Worm (Caenorhabditis elegans): Measurements from ENCODE around the gene pqn-39.
A peak's percentile ranks its signal among the peaks of the same experiment; 100 is the strongest.

pqn-39 gene

ce11 chrX:13945090-13945489 lies 23.4 kb downstream of the pqn-39 start:
- TF ChIP-seq hlh-13 (GFP tag; optimal IDR thresholded peaks at IDR 0.05) = no peak
- TF ChIP-seq tbx-2 (tag; optimal IDR thresholded peaks at IDR 0.05) = no peak
- no peak for TF ChIP-seq ceh-9 (tag; optimal IDR thresholded peaks at IDR 0.05)
- TF ChIP-seq ahr-1 (tag; optimal IDR thresholded peaks at IDR 0.05) = no peak
- no peak for TF ChIP-seq eyg-1 (tag; optimal IDR thresholded peaks at IDR 0.05)
- no peak for TF ChIP-seq ceh-45 (GFP tag; IDR thresholded peaks at IDR 0.05)
- TF ChIP-seq ets-4 (tag; optimal IDR thresholded peaks at IDR 0.05) = no peak
- no peak for TF ChIP-seq fkh-6 (tag; optimal IDR thresholded peaks at IDR 0.05)
- no peak for TF ChIP-seq hlh-6 (tag; optimal IDR thresholded peaks at IDR 0.05)
- TF ChIP-seq ceh-19 (GFP tag; optimal IDR thresholded peaks at IDR 0.05) = no peak
- no peak for TF ChIP-seq unc-86 (tag; optimal IDR thresholded peaks at IDR 0.05)
- TF ChIP-seq nhr-11 (tag; optimal IDR thresholded peaks at IDR 0.05) = no peak
- TF ChIP-seq K09A11.1 (tag; optimal IDR thresholded peaks at IDR 0.05; ENCODE audit: insufficient read depth) = no peak
- TF ChIP-seq mec-3 (tag; optimal IDR thresholded peaks at IDR 0.05; ENCODE audit: borderline replicate concordance) = no peak
- no peak for TF ChIP-seq ceh-2 (tag; optimal IDR thresholded peaks at IDR 0.05)
- TF ChIP-seq pag-3 (tag; optimal IDR thresholded peaks at IDR 0.05; ENCODE audit: borderline replicate concordance) = no peak

ce11 chrX:13944184-13944583 lies 24.3 kb downstream of the pqn-39 start:
- TF ChIP-seq unc-42 (tag; optimal IDR thresholded peaks at IDR 0.05) (peak; percentile 96), ceh-31 (tag; optimal IDR thresholded peaks at IDR 0.05) (peak; percentile 64), ceh-30 (tag; optimal IDR thresholded peaks at IDR 0.05) (no peak)

- TF ChIP-seq dve-1 (tag; optimal IDR thresholded peaks at IDR 0.05) = no peak
- TF ChIP-seq syd-9 (tag; optimal IDR thresholded peaks at IDR 0.05) = no peak
- no peak for TF ChIP-seq sox-4 (tag; optimal IDR thresholded peaks at IDR 0.05)
- no peak for TF ChIP-seq ceh-45 (GFP tag; IDR thresholded peaks at IDR 0.05)
- no peak for TF ChIP-seq ceh-14 (tag; optimal IDR thresholded peaks at IDR 0.05)
- no peak for TF ChIP-seq hlh-6 (tag; optimal IDR thresholded peaks at IDR 0.05)
- TF ChIP-seq elt-2 (tag; optimal IDR thresholded peaks at IDR 0.05) = no peak
- TF ChIP-seq npax-4 (tag; optimal IDR thresholded peaks at IDR 0.05) = no peak
- TF ChIP-seq ceh-34 (tag; optimal IDR thresholded peaks at IDR 0.05) = no peak
- no peak for TF ChIP-seq pag-3 (tag; optimal IDR thresholded peaks at IDR 0.05; ENCODE audit: borderline replicate concordance)
- no peak for TF ChIP-seq Y22D7AL.16 (tag; optimal IDR thresholded peaks at IDR 0.05)
- TF ChIP-seq elt-4 (tag; optimal IDR thresholded peaks at IDR 0.05) = no peak
- no peak for TF ChIP-seq K02D7.2 (tag; optimal IDR thresholded peaks at IDR 0.05)
- TF ChIP-seq nhr-232 (tag; optimal IDR thresholded peaks at IDR 0.05) = no peak
- TF ChIP-seq madf-2 (tag; optimal IDR thresholded peaks at IDR 0.05) = no peak
- no peak for TF ChIP-seq pat-9 (tag; optimal IDR thresholded peaks at IDR 0.05)
- TF ChIP-seq hlh-8 (tag; optimal IDR thresholded peaks at IDR 0.05) = no peak
- TF ChIP-seq T23F11.4 (GFP tag; optimal IDR thresholded peaks at IDR 0.05) = no peak
Measured at ce11 chrX:13941865-13942264, 26.6 kb downstream of the pqn-39 start.

ce11 chrX:13941296-13941695 lies 27.2 kb downstream of the pqn-39 start:
- no peak for TF ChIP-seq che-1 (tag; optimal IDR thresholded peaks at IDR 0.05)
- TF ChIP-seq sox-2 (GFP tag; IDR thresholded peaks at IDR 0.05) = no peak
- TF ChIP-seq ref-2 (tag; optimal IDR thresholded peaks at IDR 0.05) = no peak
- TF ChIP-seq unc-55 (GFP tag; optimal IDR thresholded peaks at IDR 0.05) = peak; percentile 24
